Worm (Caenorhabditis elegans) whole organism, L4 larva: ENCODE measurements around the gene srt-16.

Source experiments
- R02D3.7 ChIP-seq: fragments of 150-350 bp; sonication (generic microtip); optimal IDR thresholded peaks from 3 replicates; lab custom pipeline; 2014; ENCODE audit warnings: missing biosample characterization, missing genetic modification characterization
- ama-1 ChIP-seq: fragments of 150-350 bp; optimal IDR thresholded peaks from 2 replicates; lab custom pipeline; 2014; ENCODE audit warnings: inconsistent platforms, mixed read lengths
- daf-12 ChIP-seq: fragments of 150-350 bp; optimal IDR thresholded peaks from 2 replicates; lab custom pipeline; 2014; ENCODE audit warnings: missing biosample characterization, missing genetic modification reagents, missing genetic modification characterization
- egl-27 ChIP-seq: sonication (generic microtip); optimal IDR thresholded peaks from 3 replicates; lab custom pipeline; 2017; ENCODE audit warnings: missing biosample characterization, missing genetic modification reagents, missing genetic modification characterization
- fos-1 ChIP-seq: fragments of 150-350 bp; optimal IDR thresholded peaks from 2 replicates; lab custom pipeline; 2014; ENCODE audit warnings: missing biosample characterization, missing genetic modification characterization
- lin-13 ChIP-seq: fragments of 150-350 bp; optimal IDR thresholded peaks from 2 replicates; lab custom pipeline; 2014; ENCODE audit warnings: missing biosample characterization, missing genetic modification reagents, missing genetic modification characterization
- mep-1 ChIP-seq: fragments of 150-350 bp; sonication (generic microtip); optimal IDR thresholded peaks from 3 replicates; lab custom pipeline; 2014; ENCODE audit warnings: missing biosample characterization, missing genetic modification characterization
- unc-39 ChIP-seq: sonication (generic microtip); optimal IDR thresholded peaks from 2 replicates; lab custom pipeline; 2017; ENCODE audit warnings: missing biosample characterization, missing genetic modification characterization

ce11 chrV:3100527-3100926 is 36.2 kb upstream of the srt-16 start:
- TF ChIP-seq unc-39 (no peak), lin-13 (GFP tag; lab: Kevin White, UChicago) (no peak), R02D3.7 (tag; lab: Kevin White, UChicago) (no peak), mep-1 (no peak), fos-1 (no peak), daf-12 (tag; lab: Kevin White, UChicago) (no peak), egl-27 (no peak), ama-1 (lab: Kevin White, UChicago) (no peak)
